Worm (Caenorhabditis elegans) whole organism, early embryonic: Measurements from ENCODE around the gene C29E4.10.

ENCODE experiments used
- B0310.2 ChIP-seq: sonication (generic microtip); optimal IDR thresholded peaks from 2 replicates; lab custom pipeline; 2016; ENCODE audit warnings: mild to moderate bottlenecking, missing genetic modification characterization, missing compliant biosample characterization
- ama-1 ChIP-seq: fragments of 150-350 bp; optimal IDR thresholded peaks from 2 replicates; lab custom pipeline; 2014
- ceh-36 ChIP-seq: sonication (generic microtip); optimal IDR thresholded peaks from 2 replicates; lab custom pipeline; 2016; ENCODE audit warnings: missing genetic modification characterization, inconsistent platforms, missing compliant biosample characterization
- ets-7 ChIP-seq: sonication (generic microtip); optimal IDR thresholded peaks from 2 replicates; lab custom pipeline; 2016; ENCODE audit warnings: missing genotype, missing genetic modification characterization, missing compliant biosample characterization
- flt-1 ChIP-seq: fragments of 200-800 bp; sonication (Bioruptor generic); IDR thresholded peaks from 2 replicates; pipeline ENCODE4 v1.3.6; 2022; ENCODE audit warnings: missing genetic modification characterization, missing compliant biosample characterization
- hmbx-1 ChIP-seq: sonication (generic microtip); optimal IDR thresholded peaks from 2 replicates; lab custom pipeline; 2016; ENCODE audit warnings: mild to moderate bottlenecking, missing genetic modification characterization, missing compliant biosample characterization
- hmg-4 ChIP-seq: fragments of 200-800 bp; sonication (Bioruptor generic); optimal IDR thresholded peaks from 2 replicates; lab custom pipeline; 2018; ENCODE audit warnings: mild to moderate bottlenecking, missing genetic modification characterization, missing compliant biosample characterization
- hnd-1 ChIP-seq: sonication (generic microtip); optimal IDR thresholded peaks from 2 replicates; lab custom pipeline; 2016; ENCODE audit warnings: missing genetic modification characterization, missing compliant biosample characterization
- pes-1 ChIP-seq: fragments of 200-800 bp; sonication (Bioruptor generic); IDR thresholded peaks from 2 replicates; pipeline ENCODE4 v1.3.6; 2022; ENCODE audit warnings: missing genetic modification reagents, missing genetic modification characterization, missing compliant biosample characterization
- scrt-1 ChIP-seq: fragments of 200-800 bp; sonication (Bioruptor generic); IDR thresholded peaks from 2 replicates; pipeline ENCODE4 v1.3.6; 2022; ENCODE audit warnings: missing genetic modification characterization, missing compliant biosample characterization
- sea-1 ChIP-seq: fragments of 200-800 bp; sonication (Bioruptor generic); conservative IDR thresholded peaks from 2 replicates; pipeline ENCODE4 v1.3.6; 2022; ENCODE audit warnings: missing genetic modification characterization, missing compliant biosample characterization
- tbx-11 ChIP-seq: fragments of 200-800 bp; sonication (Bioruptor generic); IDR thresholded peaks from 2 replicates; pipeline ENCODE4 v1.3.6; 2022; ENCODE audit warnings: missing genetic modification characterization, missing compliant biosample characterization
- tbx-37 ChIP-seq: fragments of 200-800 bp; sonication (Bioruptor generic); conservative IDR thresholded peaks from 2 replicates; pipeline ENCODE4 v1.3.6; 2022; ENCODE audit warnings: missing genetic modification reagents, missing genetic modification characterization, missing compliant biosample characterization
- tra-4 ChIP-seq: sonication (generic microtip); optimal IDR thresholded peaks from 2 replicates; lab custom pipeline; 2017; ENCODE audit warnings: missing genetic modification characterization, missing compliant biosample characterization

DNA sequence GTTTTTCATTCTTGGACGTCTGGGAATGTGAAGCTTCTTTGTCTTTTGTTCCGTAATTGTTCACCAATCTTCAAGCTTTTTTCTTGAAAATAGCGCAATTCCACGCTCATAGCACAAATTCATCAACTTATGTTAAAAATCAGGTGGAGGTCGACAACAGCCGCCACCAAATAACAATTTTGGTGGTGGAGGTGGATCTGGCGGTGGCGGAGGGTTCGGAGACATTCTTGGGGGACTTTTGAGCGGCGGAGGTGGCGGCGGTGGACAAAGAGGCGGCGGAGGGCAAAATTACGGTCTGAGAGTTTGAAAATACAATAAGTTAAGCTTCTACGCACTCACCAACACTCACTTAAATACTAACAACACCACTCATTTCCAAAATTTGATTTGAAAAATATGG lies 44.3 kb downstream of the C29E4.10 start:
- TF ChIP-seq B0310.2 (tag; lab: Kevin White, UChicago), result no peak
- no peak for TF ChIP-seq ama-1 (lab: Kevin White, UChicago)
- no peak for TF ChIP-seq ceh-36 (tag; lab: Kevin White, UChicago)
- TF ChIP-seq ets-7, result no peak
- TF ChIP-seq flt-1, result no peak
- no peak for TF ChIP-seq sea-1 (GFP tag; lab: Robert Waterston, UW)
- TF ChIP-seq hnd-1 (tag; lab: Kevin White, UChicago), result no peak
- no peak for TF ChIP-seq tra-4 (tag; lab: Kevin White, UChicago)
- TF ChIP-seq hmbx-1, result no peak
- no peak for TF ChIP-seq scrt-1 (GFP tag; lab: Robert Waterston, UW)
- no peak for TF ChIP-seq tbx-37
- TF ChIP-seq hmg-4 (GFP tag; lab: Kevin White, UChicago), result no peak
- TF ChIP-seq tbx-11 (GFP tag; lab: Robert Waterston, UW), result no peak
- TF ChIP-seq pes-1 (GFP tag; lab: Robert Waterston, UW), result no peak
